Worm (Caenorhabditis elegans) whole organism, L1 larva: Measurements from ENCODE around the gene rps-13.

Experiments used
- C04F5.9 ChIP-seq: sonication (generic microtip); optimal IDR thresholded peaks from 2 replicates; lab custom pipeline; 2016; ENCODE audit warnings: missing genetic modification characterization, missing compliant biosample characterization
- C16A3.4 ChIP-seq: fragments of 150-350 bp; optimal IDR thresholded peaks from 2 replicates; lab custom pipeline; 2014; ENCODE audit warnings: missing biosample characterization, missing genetic modification characterization
- Y116A8C.19 ChIP-seq: sonication (generic microtip); optimal IDR thresholded peaks from 2 replicates; lab custom pipeline; 2016; ENCODE audit warnings: missing compliant biosample characterization, missing genetic modification characterization, borderline replicate concordance
- aha-1 ChIP-seq: fragments of 150-350 bp; optimal IDR thresholded peaks from 2 replicates; lab custom pipeline; 2014; ENCODE audit warnings: missing biosample characterization, missing genetic modification characterization
- ama-1 ChIP-seq: fragments of 150-350 bp; optimal IDR thresholded peaks from 2 replicates; lab custom pipeline; 2014
- blmp-1 ChIP-seq: fragments of 150-350 bp; optimal IDR thresholded peaks from 2 replicates; lab custom pipeline; 2014; ENCODE audit warnings: missing biosample characterization, missing genetic modification characterization
- ceh-8 ChIP-seq: fragments of 200-800 bp; sonication (Bioruptor generic); optimal IDR thresholded peaks from 2 replicates; lab custom pipeline; 2018; ENCODE audit warnings: mild to moderate bottlenecking, missing genetic modification characterization, moderate library complexity, missing compliant biosample characterization
- ceh-90 ChIP-seq: sonication (generic microtip); optimal IDR thresholded peaks from 2 replicates; lab custom pipeline; 2016; ENCODE audit warnings: missing genetic modification characterization, missing compliant biosample characterization
- ces-1 ChIP-seq: fragments of 150-350 bp; optimal IDR thresholded peaks from 2 replicates; lab custom pipeline; 2014; ENCODE audit warnings: missing biosample characterization, missing genetic modification reagents, missing genetic modification characterization
- dpl-1 ChIP-seq, 3 experiments: fragments of 150-350 bp in 2 of 3; sonication (generic microtip) in 1 of 3; optimal IDR thresholded peaks; 2 replicates each; lab custom pipeline; 2014 to 2017; ENCODE audit warnings: missing biosample characterization in 3 of 3, missing genetic modification characterization in 3 of 3, missing genetic modification reagents in 3 of 3
- dsc-1 ChIP-seq: sonication (generic microtip); optimal IDR thresholded peaks from 2 replicates; lab custom pipeline; 2016; ENCODE audit warnings: mild to moderate bottlenecking, missing genetic modification characterization, missing compliant biosample characterization
- efl-1 ChIP-seq, 4 experiments: fragments of 150-350 bp; optimal IDR thresholded peaks in 3 of 4; peaks in 1 of 4; 1 replicate in 1 of 4; 2 replicates in 3 of 4; lab custom pipeline; 2014; ENCODE audit warnings: missing biosample characterization in 2 of 4, missing genetic modification characterization in 2 of 4, missing genetic modification reagents in 2 of 4
- egl-13 ChIP-seq: sonication (generic microtip); optimal IDR thresholded peaks from 2 replicates; lab custom pipeline; 2016; ENCODE audit warnings: missing genotype, missing genetic modification reagents, missing genetic modification characterization, missing compliant biosample characterization
- egl-27 ChIP-seq, 2 experiments: fragments of 150-350 bp in 1 of 2; sonication (generic microtip); optimal IDR thresholded peaks; 3 replicates each; lab custom pipeline; 2017 to 2018; ENCODE audit warnings: missing biosample characterization in 2 of 2, missing genetic modification characterization in 2 of 2, missing genetic modification reagents in 2 of 2
- elt-3 ChIP-seq, 6 experiments: fragments of 150-350 bp in 1 of 6; sonication (generic microtip); optimal IDR thresholded peaks; 2 replicates each; lab custom pipeline; 2017 to 2018; ENCODE audit warnings: missing biosample characterization in 6 of 6, missing genetic modification characterization in 6 of 6, inconsistent platforms in 1 of 6
- ets-5 ChIP-seq: fragments of 200-800 bp; sonication (Bioruptor generic); IDR thresholded peaks from 2 replicates; pipeline ENCODE4 v1.3.6; 2022; ENCODE audit warnings: missing genetic modification characterization, missing compliant biosample characterization
- fkh-10 ChIP-seq: sonication (generic microtip); optimal IDR thresholded peaks from 2 replicates; lab custom pipeline; 2017; ENCODE audit warnings: missing biosample characterization, missing genetic modification reagents, missing genetic modification characterization
- fkh-4 ChIP-seq: sonication (generic microtip); optimal IDR thresholded peaks from 2 replicates; lab custom pipeline; 2016; ENCODE audit warnings: missing compliant biosample characterization, missing genetic modification characterization, borderline replicate concordance
- fkh-8 ChIP-seq: sonication (generic microtip); optimal IDR thresholded peaks from 2 replicates; lab custom pipeline; 2016; ENCODE audit warnings: mild to moderate bottlenecking, missing genetic modification characterization, missing compliant biosample characterization
- grh-1 ChIP-seq: fragments of 200-800 bp; sonication (Bioruptor generic); IDR thresholded peaks from 2 replicates; pipeline ENCODE4 v1.3.6; 2022; ENCODE audit warnings: missing genetic modification reagents, missing genetic modification characterization, missing compliant biosample characterization
- hpl-2 ChIP-seq: fragments of 150-350 bp; optimal IDR thresholded peaks from 2 replicates; lab custom pipeline; 2014; ENCODE audit warnings: missing biosample characterization, missing genetic modification reagents, missing genetic modification characterization
- irx-1 ChIP-seq: sonication (generic microtip); optimal IDR thresholded peaks from 2 replicates; lab custom pipeline; 2016; ENCODE audit warnings: missing genetic modification characterization, missing compliant biosample characterization
- lin-14 ChIP-seq: fragments of 200-800 bp; sonication (Bioruptor generic); optimal IDR thresholded peaks from 2 replicates; lab custom pipeline; 2018; ENCODE audit warnings: mild to moderate bottlenecking, missing genetic modification characterization, moderate library complexity, missing compliant biosample characterization
- lin-15B ChIP-seq: fragments of 150-350 bp; sonication (generic microtip); optimal IDR thresholded peaks from 3 replicates; lab custom pipeline; 2014; ENCODE audit warnings: missing biosample characterization, missing genetic modification characterization
- lin-35 ChIP-seq, 2 experiments: fragments of 150-350 bp; optimal IDR thresholded peaks; 2 replicates each; lab custom pipeline; 2014; ENCODE audit warnings: missing biosample characterization in 2 of 2, missing genetic modification characterization in 2 of 2, missing genetic modification reagents in 2 of 2
- lsy-2 ChIP-seq, 2 experiments: fragments of 150-350 bp; optimal IDR thresholded peaks; 2 replicates each; lab custom pipeline; 2014; ENCODE audit warnings: missing biosample characterization in 2 of 2, missing genetic modification characterization in 2 of 2
- mep-1 ChIP-seq: fragments of 150-350 bp; optimal IDR thresholded peaks from 2 replicates; lab custom pipeline; 2014; ENCODE audit warnings: missing biosample characterization, missing genetic modification characterization
- nhr-12 ChIP-seq: sonication (generic microtip); optimal IDR thresholded peaks from 2 replicates; lab custom pipeline; 2017; ENCODE audit warnings: missing biosample characterization, missing genetic modification characterization
- nhr-19 ChIP-seq: fragments of 200-800 bp; sonication (Bioruptor generic); conservative IDR thresholded peaks from 2 replicates; pipeline ENCODE4 v1.3.6; 2022; ENCODE audit warnings: missing genetic modification characterization, missing compliant biosample characterization
- nhr-47 ChIP-seq: sonication (generic microtip); optimal IDR thresholded peaks from 2 replicates; lab custom pipeline; 2016; ENCODE audit warnings: mild to moderate bottlenecking, missing genetic modification characterization, moderate library complexity, missing compliant biosample characterization
- nhr-71 ChIP-seq: sonication (generic microtip); optimal IDR thresholded peaks from 2 replicates; lab custom pipeline; 2016; ENCODE audit warnings: mild to moderate bottlenecking, missing genetic modification characterization, moderate library complexity, missing compliant biosample characterization
- nhr-76 ChIP-seq: sonication (generic microtip); optimal IDR thresholded peaks from 2 replicates; lab custom pipeline; 2017; ENCODE audit warnings: missing biosample characterization, missing genetic modification characterization
- nhr-77 ChIP-seq: fragments of 150-350 bp; optimal IDR thresholded peaks from 2 replicates; lab custom pipeline; 2014; ENCODE audit warnings: missing biosample characterization, missing genetic modification characterization
- nhr-90 ChIP-seq: sonication (generic microtip); optimal IDR thresholded peaks from 2 replicates; lab custom pipeline; 2016; ENCODE audit warnings: mild to moderate bottlenecking, missing genetic modification characterization, missing compliant biosample characterization; ENCODE audit not compliant: poor library complexity
- pag-3 ChIP-seq: sonication (generic microtip); optimal IDR thresholded peaks from 2 replicates; lab custom pipeline; 2017; ENCODE audit warnings: missing genetic modification characterization, mild to moderate bottlenecking, missing compliant biosample characterization, antibody characterized with exemption, borderline replicate concordance; ENCODE audit not compliant: insufficient read depth
- pax-3 ChIP-seq: fragments of 200-800 bp; sonication (Bioruptor generic); optimal IDR thresholded peaks from 2 replicates; lab custom pipeline; 2018; ENCODE audit warnings: mild to moderate bottlenecking, missing genetic modification characterization, moderate library complexity, missing compliant biosample characterization
- pqm-1 ChIP-seq: sonication (generic microtip); optimal IDR thresholded peaks from 3 replicates; lab custom pipeline; 2017; ENCODE audit warnings: missing biosample characterization, missing genetic modification characterization
- rnt-1 ChIP-seq: sonication (generic microtip); optimal IDR thresholded peaks from 2 replicates; lab custom pipeline; 2016; ENCODE audit warnings: mild to moderate bottlenecking, missing genetic modification characterization, moderate library complexity, missing compliant biosample characterization
- snu-23 ChIP-seq: sonication (generic microtip); optimal IDR thresholded peaks from 2 replicates; lab custom pipeline; 2016; ENCODE audit warnings: missing genetic modification characterization, missing compliant biosample characterization
- sptf-1 ChIP-seq: fragments of 150-350 bp; optimal IDR thresholded peaks from 2 replicates; lab custom pipeline; 2014; ENCODE audit warnings: missing biosample characterization, missing genetic modification characterization
- unc-62 ChIP-seq: fragments of 150-350 bp; optimal IDR thresholded peaks from 2 replicates; lab custom pipeline; 2014; ENCODE audit warnings: missing biosample characterization, missing genetic modification reagents, missing genetic modification characterization
- xbp-1 ChIP-seq: sonication (generic microtip); optimal IDR thresholded peaks from 2 replicates; lab custom pipeline; 2016; ENCODE audit warnings: missing genetic modification characterization, missing compliant biosample characterization
- zag-1 ChIP-seq: fragments of 150-350 bp; optimal IDR thresholded peaks from 2 replicates; lab custom pipeline; 2014; ENCODE audit warnings: missing biosample characterization, missing genetic modification characterization
- ztf-11 ChIP-seq, 2 experiments: sonication (generic microtip); optimal IDR thresholded peaks; 2 replicates each; lab custom pipeline; 2016 to 2017; ENCODE audit warnings: missing genetic modification characterization in 2 of 2, missing biosample characterization in 1 of 2, missing compliant biosample characterization in 1 of 2

Gene rps-13

DNA sequence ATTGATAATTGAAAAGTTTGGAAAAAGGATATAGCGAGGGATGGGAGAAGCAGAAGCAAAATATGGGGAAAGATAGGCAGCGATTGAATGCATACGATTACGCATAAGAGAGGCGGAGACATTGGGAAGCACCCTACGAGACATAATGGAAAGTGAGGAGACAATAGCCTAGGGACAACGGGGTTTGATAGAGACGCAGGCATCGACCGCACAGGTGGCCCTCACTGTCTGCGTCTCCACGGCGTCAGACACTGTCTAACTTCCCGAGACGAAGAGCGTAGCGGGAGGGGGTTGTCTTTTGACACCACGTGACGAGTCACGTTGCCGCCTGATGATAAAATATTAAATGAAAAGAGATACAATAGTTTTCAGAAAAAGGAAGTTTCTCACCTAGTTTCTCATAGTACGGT lies 46.2 kb upstream of the rps-13 start (continued):
- TF ChIP-seq lin-15B (tag; lab: Kevin White, UChicago): no peak
- no peak for TF ChIP-seq pqm-1 (tag; lab: Kevin White, UChicago)
- no peak for TF ChIP-seq Y116A8C.19 (tag; lab: Kevin White, UChicago)
- peak; percentile 92 for TF ChIP-seq fkh-8 (tag; lab: Kevin White, UChicago)
- peak; percentile 99 for TF ChIP-seq nhr-71 (tag; lab: Kevin White, UChicago)
- TF ChIP-seq ces-1 (GFP tag; lab: Kevin White, UChicago): no peak
- no peak for TF ChIP-seq zag-1 (tag; lab: Kevin White, UChicago)
- peak; percentile 54 for TF ChIP-seq fkh-10 (GFP tag; lab: Kevin White, UChicago)
- no peak for TF ChIP-seq C16A3.4
- no peak for TF ChIP-seq nhr-12 (tag; lab: Kevin White, UChicago)
- TF ChIP-seq egl-13 (tag; lab: Kevin White, UChicago): peak; percentile 87
- TF ChIP-seq efl-1 (optimal IDR thresholded peaks at IDR 0.05; lab: Kevin White, UChicago): peak; percentile 91 to 99
- peak; percentile 65 to 98 for TF ChIP-seq efl-1 (GFP tag; optimal IDR thresholded peaks at IDR 0.05 in 1 of 2; lab: Kevin White, UChicago)
- no peak for TF ChIP-seq nhr-76
- peak; percentile 52 for TF ChIP-seq ceh-8 (GFP tag; lab: Kevin White, UChicago)

DNA sequence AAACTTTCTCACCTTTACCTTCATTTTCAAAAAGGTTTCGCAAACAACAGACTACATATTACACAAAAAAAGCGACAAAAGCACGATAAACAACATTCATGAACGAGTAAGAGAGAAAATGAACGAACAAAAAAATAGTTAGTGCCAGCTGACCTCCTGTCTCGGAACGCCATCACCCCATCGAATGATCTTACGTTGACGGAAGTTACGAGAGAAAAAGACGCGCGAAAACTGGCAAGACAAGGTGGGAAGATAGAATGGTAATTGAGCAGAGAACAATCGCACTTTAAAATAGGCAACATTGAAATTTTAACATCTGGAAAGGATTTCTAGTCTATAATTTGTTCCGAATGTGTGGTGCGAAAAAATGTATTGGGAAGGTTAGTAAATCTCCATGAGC lies 45.4 kb upstream of the rps-13 start:
- TF ChIP-seq aha-1 (tag; lab: Kevin White, UChicago) (no peak), ama-1 (lab: Kevin White, UChicago) (peak; percentile 65), nhr-71 (tag; lab: Kevin White, UChicago) (no peak), nhr-90 (peak; percentile 14), lsy-2 (tag; optimal IDR thresholded peaks at IDR 0.05; lab: Kevin White, UChicago) (no peak), Y116A8C.19 (tag; lab: Kevin White, UChicago) (no peak), xbp-1 (tag; lab: Kevin White, UChicago) (no peak), pax-3 (tag; lab: Kevin White, UChicago) (no peak), C16A3.4 (no peak), egl-27 (tag; optimal IDR thresholded peaks at IDR 0.05; lab: Kevin White, UChicago) (no peak), fkh-4 (peak; percentile 42), irx-1 (tag; lab: Kevin White, UChicago) (no peak), mep-1 (peak; percentile 32), nhr-47 (tag; lab: Kevin White, UChicago) (no peak), C04F5.9 (tag; lab: Kevin White, UChicago) (no peak), fkh-8 (tag; lab: Kevin White, UChicago) (no peak), dpl-1 (GFP tag; optimal IDR thresholded peaks at IDR 0.05; lab: Kevin White, UChicago) (no peak), sptf-1 (tag; lab: Kevin White, UChicago) (no peak), zag-1 (tag; lab: Kevin White, UChicago) (no peak), ztf-11 (tag; optimal IDR thresholded peaks at IDR 0.05; lab: Kevin White, UChicago) (no peak), egl-13 (tag; lab: Kevin White, UChicago) (no peak), pag-3 (tag; lab: Kevin White, UChicago) (no peak), ceh-90 (tag; lab: Kevin White, UChicago) (no peak), grh-1 (no peak), nhr-77 (tag; lab: Kevin White, UChicago) (no peak), unc-62 (GFP tag; lab: Kevin White, UChicago) (no peak), lin-14 (GFP tag; lab: Kevin White, UChicago) (peak; percentile 34), nhr-12 (tag; lab: Kevin White, UChicago) (no peak), ets-5 (GFP tag; lab: Robert Waterston, UW) (no peak), rnt-1 (tag; lab: Kevin White, UChicago) (peak; percentile 10), blmp-1 (tag; lab: Kevin White, UChicago) (peak; percentile 50), dsc-1 (tag; lab: Kevin White, UChicago) (peak; percentile 69), hpl-2 (GFP tag; lab: Kevin White, UChicago) (no peak), lin-35 (GFP tag; optimal IDR thresholded peaks at IDR 0.05; lab: Kevin White, UChicago) (peak in 1 of 2 experiments; percentile 45), nhr-19 (GFP tag; lab: Robert Waterston, UW) (peak; percentile 42), elt-3 (tag; optimal IDR thresholded peaks at IDR 0.05; lab: Kevin White, UChicago) (peak in 1 of 6 experiments; percentile 6), snu-23 (GFP tag; lab: Kevin White, UChicago) (no peak), pqm-1 (tag; lab: Kevin White, UChicago) (no peak)
